Fruit fly (Drosophila melanogaster) whole organism, embryonic: ENCODE results near the gene CG12096.

Source experiments
- Blimp-1 ChIP-seq: fragments of 200-800 bp; sonication (Bioruptor generic); optimal IDR thresholded peaks from 3 replicates; lab custom pipeline; 2018; ENCODE audit warnings: missing biosample characterization, missing genetic modification characterization, mild to moderate bottlenecking, moderate library complexity, missing genetic modification reagents
- BtbVII ChIP-seq: fragments of 200-800 bp; sonication (Bioruptor generic); optimal IDR thresholded peaks from 3 replicates; lab custom pipeline; 2017; ENCODE audit warnings: missing biosample characterization, mild to moderate bottlenecking, missing genetic modification characterization
- CG10431 ChIP-seq: fragments of 200-800 bp; sonication (Bioruptor generic); optimal IDR thresholded peaks from 3 replicates; lab custom pipeline; 2018; ENCODE audit warnings: missing biosample characterization, mild to moderate bottlenecking, missing genetic modification characterization
- CG10654 ChIP-seq: fragments of 200-800 bp; sonication (Bioruptor generic); optimal IDR thresholded peaks from 2 replicates; lab custom pipeline; 2016; ENCODE audit warnings: missing biosample characterization, missing genetic modification characterization
- CG13424 ChIP-seq: fragments of 200-800 bp; sonication (Bioruptor generic); optimal IDR thresholded peaks from 2 replicates; lab custom pipeline; 2019; ENCODE audit warnings: missing biosample characterization, mild to moderate bottlenecking, missing genetic modification characterization, moderate library complexity
- CG14441 ChIP-seq: fragments of 200-800 bp; sonication (Bioruptor generic); IDR thresholded peaks from 2 replicates; pipeline ENCODE4 v1.3.6; 2022; ENCODE audit warnings: missing biosample characterization, missing genetic modification characterization
- CG14710 ChIP-seq: fragments of 200-800 bp; sonication (Bioruptor generic); optimal IDR thresholded peaks from 3 replicates; lab custom pipeline; 2019; ENCODE audit warnings: missing biosample characterization, mild to moderate bottlenecking, missing genetic modification characterization, moderate library complexity
- CG15011 ChIP-seq: fragments of 200-800 bp; sonication (Bioruptor generic); optimal IDR thresholded peaks from 3 replicates; lab custom pipeline; 2018; ENCODE audit warnings: missing biosample characterization, mild to moderate bottlenecking, missing genetic modification characterization
- CG15479 ChIP-seq: fragments of 200-800 bp; sonication (Bioruptor generic); optimal IDR thresholded peaks from 3 replicates; lab custom pipeline; 2019; ENCODE audit warnings: missing biosample characterization, mild to moderate bottlenecking, missing genetic modification characterization, moderate library complexity
- CG16863 ChIP-seq: fragments of 200-800 bp; sonication (Bioruptor generic); optimal IDR thresholded peaks from 3 replicates; lab custom pipeline; 2016; ENCODE audit warnings: missing biosample characterization, missing genetic modification characterization
- CG17361 ChIP-seq: fragments of 200-800 bp; sonication (Bioruptor generic); IDR thresholded peaks from 3 replicates; pipeline ENCODE4 v1.3.6; 2022; ENCODE audit warnings: missing biosample characterization, missing genetic modification characterization
- CG17568 ChIP-seq: fragments of 200-800 bp; sonication (Bioruptor generic); optimal IDR thresholded peaks from 2 replicates; lab custom pipeline; 2018; ENCODE audit warnings: missing biosample characterization, mild to moderate bottlenecking, missing genetic modification characterization, moderate library complexity
- CG17912 ChIP-seq: fragments of 200-800 bp; sonication (Bioruptor generic); optimal IDR thresholded peaks from 2 replicates; lab custom pipeline; 2018; ENCODE audit warnings: missing biosample characterization, mild to moderate bottlenecking, missing genetic modification characterization
- CG2678 ChIP-seq: fragments of 200-800 bp; sonication (Bioruptor generic); optimal IDR thresholded peaks from 3 replicates; lab custom pipeline; 2019; ENCODE audit warnings: missing biosample characterization, mild to moderate bottlenecking, missing genetic modification characterization, moderate library complexity
- CG2889 ChIP-seq: fragments of 200-800 bp; sonication (Bioruptor generic); IDR thresholded peaks from 3 replicates; pipeline ENCODE4 v1.3.6; 2022; ENCODE audit warnings: missing biosample characterization, missing genetic modification characterization
- CG31441 ChIP-seq: fragments of 200-800 bp; sonication (Bioruptor generic); IDR thresholded peaks from 2 replicates; pipeline ENCODE4 v1.3.6; 2022; ENCODE audit warnings: missing biosample characterization, missing genetic modification characterization
- CG3281 ChIP-seq: fragments of 200-800 bp; sonication (Bioruptor generic); optimal IDR thresholded peaks from 3 replicates; lab custom pipeline; 2017; ENCODE audit warnings: missing biosample characterization, mild to moderate bottlenecking, missing genetic modification characterization
- CG34422 ChIP-seq: fragments of 200-800 bp; sonication (Bioruptor generic); IDR thresholded peaks from 3 replicates; pipeline ENCODE4 v1.3.6; 2022; ENCODE audit warnings: missing biosample characterization, missing genetic modification characterization
- CG4707 ChIP-seq: fragments of 200-800 bp; sonication (Bioruptor generic); optimal IDR thresholded peaks from 2 replicates; lab custom pipeline; 2018; ENCODE audit warnings: missing biosample characterization, mild to moderate bottlenecking, missing genetic modification characterization, moderate library complexity
- CG4854 ChIP-seq: fragments of 200-800 bp; sonication (Bioruptor generic); optimal IDR thresholded peaks from 2 replicates; lab custom pipeline; 2016; ENCODE audit warnings: missing biosample characterization, missing genetic modification characterization, inconsistent platforms
- CG8924 ChIP-seq: fragments of 200-800 bp; optimal IDR thresholded peaks from 3 replicates; lab custom pipeline; 2019; ENCODE audit warnings: missing biosample characterization, mild to moderate bottlenecking, missing genetic modification characterization, moderate library complexity
- Dref ChIP-seq: fragments of 200-800 bp; sonication (Bioruptor generic); IDR thresholded peaks from 2 replicates; pipeline ENCODE4 v1.3.6; 2022; ENCODE audit warnings: missing biosample characterization, missing genetic modification characterization
- Drgx ChIP-seq: fragments of 200-800 bp; sonication (Bioruptor generic); IDR thresholded peaks from 2 replicates; pipeline ENCODE4 v1.3.6; 2022; ENCODE audit warnings: missing biosample characterization, missing genetic modification characterization
- H15 ChIP-seq: fragments of 200-800 bp; sonication (Bioruptor generic); IDR thresholded peaks from 3 replicates; pipeline ENCODE4 v1.3.6; 2022; ENCODE audit warnings: missing biosample characterization, missing genetic modification characterization
- Hey ChIP-seq: fragments of 200-800 bp; sonication (Bioruptor generic); optimal IDR thresholded peaks from 3 replicates; lab custom pipeline; 2018; ENCODE audit warnings: missing biosample characterization, mild to moderate bottlenecking, missing genetic modification characterization
- Hmr ChIP-seq: fragments of 200-800 bp; sonication (Bioruptor generic); optimal IDR thresholded peaks from 3 replicates; lab custom pipeline; 2017; ENCODE audit warnings: mild to moderate bottlenecking, missing biosample characterization, missing genetic modification reagents, missing genetic modification characterization
- Hr51 ChIP-seq, 2 experiments: fragments of 200-800 bp; sonication (Bioruptor generic); optimal IDR thresholded peaks; 2 replicates in 1 of 2; 3 replicates in 1 of 2; lab custom pipeline; 2016 to 2018; ENCODE audit warnings: missing biosample characterization in 2 of 2, missing genetic modification characterization in 2 of 2, mild to moderate bottlenecking in 1 of 2, moderate library complexity in 1 of 2
- Hr78 ChIP-seq, 2 experiments: fragments of 200-800 bp in 1 of 2; fragments of >200 bp in 1 of 2; sonication (Bioruptor generic) in 1 of 2; optimal IDR thresholded peaks; 2 replicates each; lab custom pipeline; 2017 to 2019; ENCODE audit warnings: missing biosample characterization in 2 of 2, missing genetic modification characterization in 2 of 2, mild to moderate bottlenecking in 1 of 2, moderate library complexity in 1 of 2
- MBD-R2 ChIP-seq: fragments of 200-800 bp; sonication (Bioruptor generic); IDR thresholded peaks from 2 replicates; pipeline ENCODE4 v1.3.6; 2022; ENCODE audit warnings: missing biosample characterization, missing genetic modification characterization
- MTF-1 ChIP-seq: fragments of 200-800 bp; sonication (Bioruptor generic); optimal IDR thresholded peaks from 2 replicates; lab custom pipeline; 2018; ENCODE audit warnings: missing biosample characterization, mild to moderate bottlenecking, missing genetic modification characterization, borderline replicate concordance
- Pdp1 ChIP-seq, 2 experiments: fragments of 200-800 bp; sonication (Bioruptor generic); optimal IDR thresholded peaks; 3 replicates each; lab custom pipeline; 2016; ENCODE audit warnings: missing biosample characterization in 2 of 2, missing genetic modification characterization in 2 of 2, mild to moderate bottlenecking in 1 of 2, moderate library complexity in 1 of 2
- bigmax ChIP-seq: fragments of 200-800 bp; sonication (Bioruptor generic); optimal IDR thresholded peaks from 2 replicates; lab custom pipeline; 2018; ENCODE audit warnings: missing biosample characterization, mild to moderate bottlenecking, missing genetic modification characterization
- bsh ChIP-seq, 2 experiments: fragments of 200-800 bp; sonication (Bioruptor generic); optimal IDR thresholded peaks; 2 replicates each; lab custom pipeline; 2017 to 2018; ENCODE audit warnings: mild to moderate bottlenecking in 2 of 2, missing biosample characterization in 2 of 2, missing genetic modification characterization in 2 of 2, moderate library complexity in 1 of 2
- btn ChIP-seq: fragments of 200-800 bp; sonication (Bioruptor generic); optimal IDR thresholded peaks from 2 replicates; lab custom pipeline; 2016; ENCODE audit warnings: missing biosample characterization, missing genetic modification characterization
- chm ChIP-seq: fragments of 200-800 bp; sonication (Bioruptor generic); IDR thresholded peaks from 2 replicates; pipeline ENCODE4 v1.3.6; 2022; ENCODE audit warnings: missing biosample characterization, missing genetic modification characterization
- crp ChIP-seq, 2 experiments: fragments of 200-800 bp; sonication (Bioruptor generic); optimal IDR thresholded peaks; 2 replicates in 1 of 2; 3 replicates in 1 of 2; lab custom pipeline; 2017; ENCODE audit warnings: missing biosample characterization in 2 of 2, missing genetic modification characterization in 2 of 2, mild to moderate bottlenecking in 1 of 2, moderate library complexity in 1 of 2
- dimm ChIP-seq: fragments of 200-800 bp; sonication (Bioruptor generic); IDR thresholded peaks from 2 replicates; pipeline ENCODE4 v1.3.6; 2022; ENCODE audit warnings: missing biosample characterization, missing genetic modification characterization
- dmrt11E ChIP-seq: fragments of 200-800 bp; sonication (Bioruptor generic); optimal IDR thresholded peaks from 3 replicates; lab custom pipeline; 2018; ENCODE audit warnings: missing biosample characterization, mild to moderate bottlenecking, missing genetic modification characterization, moderate library complexity
- dmrt99B ChIP-seq: fragments of 200-800 bp; sonication (Bioruptor generic); optimal IDR thresholded peaks from 2 replicates; lab custom pipeline; 2018; ENCODE audit warnings: missing biosample characterization, mild to moderate bottlenecking, missing genetic modification characterization, moderate library complexity
- gem ChIP-seq: fragments of 200-800 bp; sonication (Bioruptor generic); optimal IDR thresholded peaks from 2 replicates; lab custom pipeline; 2019; ENCODE audit warnings: missing biosample characterization, mild to moderate bottlenecking, missing genetic modification characterization, moderate library complexity
- gro ChIP-seq: fragments of 200-800 bp; sonication (Bioruptor generic); optimal IDR thresholded peaks from 2 replicates; lab custom pipeline; 2016; ENCODE audit warnings: missing biosample characterization, missing genetic modification characterization
- lab ChIP-seq: fragments of 200-800 bp; sonication (Bioruptor generic); optimal IDR thresholded peaks from 3 replicates; lab custom pipeline; 2017; ENCODE audit warnings: missing biosample characterization, missing genetic modification characterization, mild to moderate bottlenecking, moderate library complexity, missing genetic modification reagents
- pan ChIP-seq, 4 experiments: fragments of >200 bp in 3 of 4; fragments of 200-800 bp in 1 of 4; sonication (Bioruptor generic) in 1 of 4; optimal IDR thresholded peaks in 3 of 4; IDR thresholded peaks in 1 of 4; 2 replicates each; pipeline versions ENCODE4 v1.3.6 to Lab custom; 2017 to 2022; ENCODE audit warnings: missing biosample characterization in 2 of 4, missing genetic modification characterization in 2 of 4, mixed read lengths in 1 of 4
- peb ChIP-seq: fragments of 200-800 bp; sonication (Bioruptor generic); IDR thresholded peaks from 2 replicates; pipeline ENCODE4 v1.3.6; 2022; ENCODE audit warnings: missing biosample characterization, missing genetic modification characterization
- sens ChIP-seq: fragments of 200-800 bp; sonication (Bioruptor generic); peaks from one replicate; lab custom pipeline; 2016; ENCODE audit warnings: missing biosample characterization, missing genetic modification characterization
- seq ChIP-seq: fragments of 200-800 bp; sonication (Bioruptor generic); IDR thresholded peaks from 2 replicates; pipeline ENCODE4 v1.3.6; 2022; ENCODE audit warnings: missing biosample characterization, missing genetic modification characterization
- stwl ChIP-seq: fragments of 200-800 bp; sonication (Bioruptor generic); optimal IDR thresholded peaks from 3 replicates; lab custom pipeline; 2018; ENCODE audit warnings: missing biosample characterization, mild to moderate bottlenecking, missing genetic modification characterization, moderate library complexity
- usp ChIP-seq: fragments of >200 bp; optimal IDR thresholded peaks from 2 replicates; lab custom pipeline; 2017; ENCODE audit warnings: missing biosample characterization, missing genetic modification characterization

CG12096 gene

dm6 chrX:13116438-13117243 is 42.8 kb upstream of the CG12096 start (continued):
- no peak for TF ChIP-seq CG14710 (tag; lab: Kevin White, UChicago)
- TF ChIP-seq CG34422: no peak
- no peak for TF ChIP-seq CG17568 (GFP tag; lab: Kevin White, UChicago)
- no peak for TF ChIP-seq CG15479 (GFP tag; lab: Kevin White, UChicago)
- no peak for TF ChIP-seq CG17912 (GFP tag; lab: Kevin White, UChicago)
- TF ChIP-seq Hmr (GFP tag; lab: Kevin White, UChicago): no peak
- TF ChIP-seq MTF-1 (GFP tag; lab: Kevin White, UChicago): no peak
- no peak for TF ChIP-seq Dref (GFP tag; lab: Robert Waterston, UW)
- TF ChIP-seq btn (GFP tag; lab: Kevin White, UChicago): no peak
- peak; percentile 10 for TF ChIP-seq CG2678 (tag; lab: Kevin White, UChicago)
- TF ChIP-seq CG15011 (GFP tag; lab: Kevin White, UChicago): no peak
- TF ChIP-seq pan (optimal IDR thresholded peaks at IDR 0.05; lab: Kevin White, UChicago): no peak
- no peak for TF ChIP-seq pan (GFP tag; optimal IDR thresholded peaks at IDR 0.05 in 1 of 2, IDR thresholded peaks at IDR 0.05 in 1 of 2)
- TF ChIP-seq CG13424 (tag; lab: Kevin White, UChicago): peak; percentile 5
- TF ChIP-seq bigmax (GFP tag; lab: Kevin White, UChicago): no peak
- TF ChIP-seq gem: peak; percentile 21
- TF ChIP-seq lab (GFP tag; lab: Kevin White, UChicago): no peak
- TF ChIP-seq sens: peak; percentile 66
- no peak for TF ChIP-seq CG3281 (GFP tag; lab: Kevin White, UChicago)
- no peak for TF ChIP-seq Drgx
- peak; percentile 22 for TF ChIP-seq dmrt99B (tag; lab: Kevin White, UChicago)
- no peak for TF ChIP-seq CG4854 (GFP tag; lab: Kevin White, UChicago)
- peak; percentile 35; the same call in 2 of the 3 replicates for TF ChIP-seq CG17361
- TF ChIP-seq gro (GFP tag; lab: Kevin White, UChicago): no peak
- TF ChIP-seq crp (GFP tag; optimal IDR thresholded peaks at IDR 0.05; lab: Kevin White, UChicago): no peak
- no peak for TF ChIP-seq peb (GFP tag; lab: Robert Waterston, UW)
- peak in 1 of 2 experiments; percentile 7 for TF ChIP-seq bsh (GFP tag; optimal IDR thresholded peaks at IDR 0.05; lab: Kevin White, UChicago)
- no peak for TF ChIP-seq CG16863 (GFP tag; lab: Kevin White, UChicago)
- TF ChIP-seq Hr51 (GFP tag; optimal IDR thresholded peaks at IDR 0.05; lab: Kevin White, UChicago): peak in 1 of 2 experiments; percentile 16
- TF ChIP-seq CG14441: no peak
- TF ChIP-seq chm (GFP tag; lab: Robert Waterston, UW): no peak
- TF ChIP-seq H15 (GFP tag; lab: Robert Waterston, UW): no peak
- no peak for TF ChIP-seq CG8924 (tag; lab: Kevin White, UChicago)
- TF ChIP-seq CG31441: peak; percentile 36; the same call in 1 of the 2 replicates
- TF ChIP-seq stwl (tag; lab: Kevin White, UChicago): no peak
- no peak for TF ChIP-seq dimm (GFP tag; lab: Robert Waterston, UW)
- TF ChIP-seq CG4707 (GFP tag; lab: Kevin White, UChicago): no peak
- TF ChIP-seq BtbVII (GFP tag; lab: Kevin White, UChicago): no peak
- TF ChIP-seq Hey (tag; lab: Kevin White, UChicago): no peak
- TF ChIP-seq seq (GFP tag; lab: Robert Waterston, UW): no peak
- TF ChIP-seq CG10431 (GFP tag; lab: Kevin White, UChicago): no peak
- no peak for TF ChIP-seq Blimp-1 (GFP tag; lab: Kevin White, UChicago)
- TF ChIP-seq MBD-R2 (GFP tag; lab: Robert Waterston, UW): no peak
- TF ChIP-seq CG2889 (GFP tag; lab: Robert Waterston, UW): no peak
- no peak for TF ChIP-seq usp
- no peak for TF ChIP-seq CG10654 (GFP tag; lab: Kevin White, UChicago)
- no peak for TF ChIP-seq Hr78 (GFP tag; optimal IDR thresholded peaks at IDR 0.05; lab: Kevin White, UChicago)
- no peak for TF ChIP-seq dmrt11E
- TF ChIP-seq Pdp1 (GFP tag; optimal IDR thresholded peaks at IDR 0.05; lab: Kevin White, UChicago): no peak
